Worm (Caenorhabditis elegans): Measurements from ENCODE around the gene col-116.

- TF ChIP-seq nhr-77 (tag; optimal IDR thresholded peaks at IDR 0.05) (no peak), blmp-1 (tag; optimal IDR thresholded peaks at IDR 0.05; ENCODE audit: insufficient read depth) (no peak), ceh-82 (tag; optimal IDR thresholded peaks at IDR 0.05) (no peak), nhr-129 (tag; optimal IDR thresholded peaks at IDR 0.05) (no peak), fos-1 (tag; optimal IDR thresholded peaks at IDR 0.05) (no peak), ztf-11 (tag; optimal IDR thresholded peaks at IDR 0.05) (no peak), ama-1 (optimal IDR thresholded peaks at IDR 0.05) (no peak)
Observed at ce11 chrIV:8345518-8345917, 10.2 kb upstream of the col-116 start, which contains the start of gene F17E9.5.

All from whole organism, L2 larva.